Worm (Caenorhabditis elegans) whole organism, late embryonic: ENCODE data around the gene col-145.

Experiments used
- F13H6.1 ChIP-seq: sonication (generic microtip); optimal IDR thresholded peaks from 2 replicates; lab custom pipeline; 2016; ENCODE audit warnings: missing genetic modification characterization, missing compliant biosample characterization
- K09A11.1 ChIP-seq: sonication (generic microtip); optimal IDR thresholded peaks from 2 replicates; lab custom pipeline; 2017; ENCODE audit warnings: antibody characterized with exemption, mild to moderate bottlenecking, missing genetic modification characterization, missing compliant biosample characterization; ENCODE audit not compliant: insufficient read depth
- Y22D7AL.16 ChIP-seq: sonication (generic microtip); optimal IDR thresholded peaks from 2 replicates; lab custom pipeline; 2016; ENCODE audit warnings: missing genetic modification characterization, missing compliant biosample characterization
- ama-1 ChIP-seq: fragments of 150-350 bp; optimal IDR thresholded peaks from 2 replicates; lab custom pipeline; 2014
- ceh-18 ChIP-seq: sonication (generic microtip); optimal IDR thresholded peaks from 2 replicates; lab custom pipeline; 2016; ENCODE audit warnings: missing genetic modification characterization, missing compliant biosample characterization
- ceh-2 ChIP-seq: sonication (generic microtip); optimal IDR thresholded peaks from 2 replicates; lab custom pipeline; 2016; ENCODE audit warnings: missing genotype, missing genetic modification characterization, missing compliant biosample characterization
- ceh-24 ChIP-seq: sonication (generic microtip); optimal IDR thresholded peaks from 2 replicates; lab custom pipeline; 2016; ENCODE audit warnings: mild to moderate bottlenecking, missing genetic modification characterization, missing compliant biosample characterization
- ceh-31 ChIP-seq: sonication (generic microtip); optimal IDR thresholded peaks from 2 replicates; lab custom pipeline; 2016; ENCODE audit warnings: missing genetic modification characterization, missing compliant biosample characterization
- ceh-34 ChIP-seq: sonication (generic microtip); optimal IDR thresholded peaks from 2 replicates; lab custom pipeline; 2016; ENCODE audit warnings: mild to moderate bottlenecking, missing genetic modification characterization, missing compliant biosample characterization
- ceh-48 ChIP-seq: sonication (generic microtip); optimal IDR thresholded peaks from 2 replicates; lab custom pipeline; 2016; ENCODE audit warnings: missing genetic modification characterization, inconsistent platforms, missing compliant biosample characterization
- ceh-6 ChIP-seq: fragments of 200-800 bp; sonication (Bioruptor generic); optimal IDR thresholded peaks from 2 replicates; lab custom pipeline; 2018; ENCODE audit warnings: mild to moderate bottlenecking, missing genetic modification characterization, missing compliant biosample characterization
- ceh-9 ChIP-seq: sonication (generic microtip); optimal IDR thresholded peaks from 2 replicates; lab custom pipeline; 2016; ENCODE audit warnings: mild to moderate bottlenecking, missing genetic modification characterization, inconsistent platforms, missing compliant biosample characterization
- che-1 ChIP-seq: sonication (generic microtip); optimal IDR thresholded peaks from 2 replicates; lab custom pipeline; 2016; ENCODE audit warnings: mild to moderate bottlenecking, missing genetic modification characterization, missing compliant biosample characterization
- dmd-4 ChIP-seq: sonication (generic microtip); optimal IDR thresholded peaks from 2 replicates; lab custom pipeline; 2016; ENCODE audit warnings: borderline replicate concordance, missing genetic modification characterization, missing compliant biosample characterization
- dve-1 ChIP-seq: sonication (generic microtip); optimal IDR thresholded peaks from 2 replicates; lab custom pipeline; 2017; ENCODE audit warnings: antibody characterized with exemption, mild to moderate bottlenecking, missing genetic modification characterization, missing compliant biosample characterization
- elt-2 ChIP-seq: sonication (generic microtip); optimal IDR thresholded peaks from 2 replicates; lab custom pipeline; 2016; ENCODE audit warnings: missing genetic modification reagents, missing genetic modification characterization, missing compliant biosample characterization
- elt-4 ChIP-seq: sonication (generic microtip); optimal IDR thresholded peaks from 2 replicates; lab custom pipeline; 2016; ENCODE audit warnings: missing genetic modification characterization, missing compliant biosample characterization
- ets-4 ChIP-seq: sonication (generic microtip); optimal IDR thresholded peaks from 2 replicates; lab custom pipeline; 2016; ENCODE audit warnings: missing genetic modification characterization, missing compliant biosample characterization
- fax-1 ChIP-seq: sonication (generic microtip); optimal IDR thresholded peaks from 2 replicates; lab custom pipeline; 2016; ENCODE audit warnings: missing genotype, missing genetic modification characterization, missing compliant biosample characterization
- fkh-10 ChIP-seq: fragments of 150-350 bp; optimal IDR thresholded peaks from 2 replicates; lab custom pipeline; 2014; ENCODE audit warnings: missing biosample characterization, missing genetic modification reagents, missing genetic modification characterization
- hlh-30 ChIP-seq: sonication (generic microtip); optimal IDR thresholded peaks from 2 replicates; lab custom pipeline; 2017; ENCODE audit warnings: antibody characterized with exemption, missing genetic modification characterization, missing compliant biosample characterization; ENCODE audit not compliant: insufficient read depth
- lim-6 ChIP-seq: sonication (generic microtip); optimal IDR thresholded peaks from 2 replicates; lab custom pipeline; 2016; ENCODE audit warnings: missing genetic modification characterization, missing compliant biosample characterization
- lin-11 ChIP-seq: fragments of 200-800 bp; sonication (Bioruptor generic); optimal IDR thresholded peaks from 2 replicates; lab custom pipeline; 2018; ENCODE audit warnings: mild to moderate bottlenecking, missing genetic modification characterization, missing compliant biosample characterization
- mec-3 ChIP-seq: sonication (generic microtip); optimal IDR thresholded peaks from 2 replicates; lab custom pipeline; 2016; ENCODE audit warnings: borderline replicate concordance, missing genetic modification characterization, missing compliant biosample characterization
- nfya-1 ChIP-seq: sonication (generic microtip); optimal IDR thresholded peaks from 2 replicates; lab custom pipeline; 2017; ENCODE audit warnings: missing genetic modification characterization, mild to moderate bottlenecking, missing compliant biosample characterization, antibody characterized with exemption, moderate library complexity
- nhr-232 ChIP-seq: sonication (generic microtip); optimal IDR thresholded peaks from 2 replicates; lab custom pipeline; 2016; ENCODE audit warnings: missing genetic modification characterization, missing compliant biosample characterization
- odd-2 ChIP-seq: sonication (generic microtip); optimal IDR thresholded peaks from 2 replicates; lab custom pipeline; 2017; ENCODE audit warnings: antibody characterized with exemption, mild to moderate bottlenecking, missing genetic modification characterization, missing compliant biosample characterization
- pag-3 ChIP-seq: sonication (generic microtip); optimal IDR thresholded peaks from 2 replicates; lab custom pipeline; 2016; ENCODE audit warnings: missing compliant biosample characterization, missing genetic modification characterization, borderline replicate concordance
- pat-9 ChIP-seq: fragments of 200-800 bp; sonication (Bioruptor generic); optimal IDR thresholded peaks from 2 replicates; lab custom pipeline; 2018; ENCODE audit warnings: mild to moderate bottlenecking, missing genetic modification characterization, moderate library complexity, missing compliant biosample characterization
- pha-4 ChIP-seq: fragments of 150-350 bp; optimal IDR thresholded peaks from 2 replicates; lab custom pipeline; 2018; ENCODE audit warnings: missing biosample characterization, missing genetic modification reagents, missing genetic modification characterization
- pqm-1 ChIP-seq: sonication (generic microtip); optimal IDR thresholded peaks from 2 replicates; lab custom pipeline; 2016; ENCODE audit warnings: missing genetic modification characterization, missing compliant biosample characterization
- pros-1 ChIP-seq: fragments of 150-350 bp; optimal IDR thresholded peaks from 2 replicates; lab custom pipeline; 2014; ENCODE audit warnings: missing biosample characterization, missing genetic modification reagents, missing genetic modification characterization
- sox-4 ChIP-seq: sonication (generic microtip); optimal IDR thresholded peaks from 2 replicates; lab custom pipeline; 2017; ENCODE audit warnings: mild to moderate bottlenecking, missing genetic modification characterization, inconsistent platforms, missing compliant biosample characterization
- tbx-7 ChIP-seq: sonication (generic microtip); optimal IDR thresholded peaks from 2 replicates; lab custom pipeline; 2016; ENCODE audit warnings: missing genotype, missing genetic modification characterization, missing compliant biosample characterization
- ttx-3 ChIP-seq: sonication (generic microtip); optimal IDR thresholded peaks from 2 replicates; lab custom pipeline; 2016; ENCODE audit warnings: missing genetic modification reagents, missing genetic modification characterization, missing compliant biosample characterization
- unc-3 ChIP-seq, 2 experiments: fragments of 200-800 bp in 1 of 2; sonication (Bioruptor generic) in 1 of 2; sonication (generic microtip) in 1 of 2; conservative IDR thresholded peaks in 1 of 2; optimal IDR thresholded peaks in 1 of 2; 2 replicates each; pipeline versions ENCODE4 v1.3.6 to Lab custom; 2016 to 2022; ENCODE audit warnings: missing compliant biosample characterization in 2 of 2, missing genetic modification characterization in 2 of 2, missing genetic modification reagents in 1 of 2
- unc-42 ChIP-seq: sonication (generic microtip); optimal IDR thresholded peaks from 2 replicates; lab custom pipeline; 2016; ENCODE audit warnings: missing genotype, missing genetic modification characterization, missing compliant biosample characterization
- unc-55 ChIP-seq: sonication (generic microtip); optimal IDR thresholded peaks from 2 replicates; lab custom pipeline; 2017; ENCODE audit warnings: missing biosample characterization, missing genetic modification reagents, missing genetic modification characterization
- zip-5 ChIP-seq: sonication (generic microtip); optimal IDR thresholded peaks from 2 replicates; lab custom pipeline; 2016; ENCODE audit warnings: missing genetic modification characterization, missing compliant biosample characterization

col-145 gene

DNA sequence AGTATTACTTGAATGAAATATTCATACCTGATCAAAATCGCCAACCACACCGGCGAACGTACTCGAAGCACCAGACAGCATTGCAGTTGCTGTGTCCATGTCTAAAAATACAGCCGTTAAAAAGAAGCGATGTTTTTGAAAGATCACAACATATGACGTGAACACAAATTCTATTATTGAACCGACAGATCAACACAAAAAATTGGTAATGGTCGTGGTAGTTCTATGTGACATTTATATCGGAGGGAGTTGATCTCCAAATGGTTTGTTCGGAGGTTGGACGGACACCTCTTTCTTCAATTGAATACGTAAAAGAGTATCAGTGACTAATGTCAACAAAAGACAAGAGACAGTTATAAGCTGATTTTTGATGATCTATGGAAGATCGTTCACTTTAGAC is 21.5 kb downstream of the col-145 start, which contains the start of gene pitr-3:
TSS of gene pitr-3 (minus strand) at position 101 of the 400 bp plus-strand sequence.
- no peak for TF ChIP-seq ceh-34
- no peak for TF ChIP-seq pqm-1 (tag; lab: Kevin White, UChicago)
- no peak for TF ChIP-seq unc-42
- TF ChIP-seq Y22D7AL.16: no peak
- no peak for TF ChIP-seq zip-5 (tag; lab: Kevin White, UChicago)
- TF ChIP-seq unc-3 (GFP tag; conservative IDR thresholded peaks at IDR 0.05; lab: Robert Waterston, UW): no peak
- TF ChIP-seq unc-3 (tag; optimal IDR thresholded peaks at IDR 0.05; lab: Kevin White, UChicago): no peak

ce11 chrV:9137618-9138017 is 25.2 kb downstream of the col-145 start, which contains the start of gene pitr-2:
pitr-2 (minus strand) TSS chrV:9137718.
- TF ChIP-seq lim-6 (tag; lab: Kevin White, UChicago) (no peak), tbx-7 (no peak), ceh-6 (GFP tag; lab: Kevin White, UChicago) (no peak), ttx-3 (no peak), unc-55 (no peak), ceh-24 (tag; lab: Kevin White, UChicago) (no peak), ceh-31 (tag; lab: Kevin White, UChicago) (no peak), pqm-1 (tag; lab: Kevin White, UChicago) (no peak), dmd-4 (tag; lab: Kevin White, UChicago) (no peak), ets-4 (tag; lab: Kevin White, UChicago) (no peak), hlh-30 (tag; lab: Kevin White, UChicago) (no peak), ceh-48 (no peak), sox-4 (no peak), ceh-9 (tag; lab: Kevin White, UChicago) (no peak), pat-9 (tag; lab: Kevin White, UChicago) (no peak), elt-2 (tag; lab: Kevin White, UChicago) (no peak), K09A11.1 (no peak), ama-1 (lab: Kevin White, UChicago) (no peak), ceh-18 (tag; lab: Kevin White, UChicago) (no peak)

DNA sequence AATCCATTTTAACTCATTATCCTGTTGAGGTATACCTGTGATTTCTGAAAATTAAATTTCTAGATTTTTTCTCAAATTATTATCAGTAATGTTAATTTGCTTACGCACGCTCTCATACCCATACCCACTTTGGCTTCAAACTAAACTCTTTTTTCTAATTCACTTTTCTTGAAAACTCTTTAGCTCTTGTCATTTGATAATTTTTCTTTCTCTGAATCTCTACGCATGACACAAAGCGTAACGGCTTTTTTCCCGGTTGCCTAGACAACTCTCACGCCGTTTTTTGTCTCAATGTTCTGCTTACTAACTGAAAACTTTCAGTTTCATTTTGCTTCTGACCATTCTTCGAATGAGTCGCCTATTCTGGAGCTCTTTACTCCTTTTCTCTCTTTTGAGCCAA is 28.9 kb downstream of the col-145 start, which contains the start of gene B0222.1:
TSS of gene B0222.1 (plus strand) at position 306 of the 400 bp plus-strand sequence.
- no peak for TF ChIP-seq F13H6.1 (tag; lab: Kevin White, UChicago)
- no peak for TF ChIP-seq fax-1
- TF ChIP-seq ttx-3: no peak
- TF ChIP-seq che-1 (tag; lab: Kevin White, UChicago): no peak
- no peak for TF ChIP-seq ceh-31 (tag; lab: Kevin White, UChicago)
- no peak for TF ChIP-seq ama-1 (lab: Kevin White, UChicago)

ce11 chrV:9132043-9132442 is 30.8 kb downstream of the col-145 start, which contains the start of gene F21C10.1:
F21C10.1 (plus strand) TSS chrV:9132343.
- TF ChIP-seq elt-4 (tag; lab: Kevin White, UChicago) (no peak), odd-2 (tag; lab: Kevin White, UChicago) (no peak), mec-3 (tag; lab: Kevin White, UChicago) (no peak), ceh-2 (no peak), pqm-1 (tag; lab: Kevin White, UChicago) (no peak), zip-5 (tag; lab: Kevin White, UChicago) (no peak), lin-11 (no peak), dmd-4 (tag; lab: Kevin White, UChicago) (no peak), ceh-9 (tag; lab: Kevin White, UChicago) (no peak), tbx-7 (no peak), ceh-6 (GFP tag; lab: Kevin White, UChicago) (no peak), pros-1 (no peak)

DNA sequence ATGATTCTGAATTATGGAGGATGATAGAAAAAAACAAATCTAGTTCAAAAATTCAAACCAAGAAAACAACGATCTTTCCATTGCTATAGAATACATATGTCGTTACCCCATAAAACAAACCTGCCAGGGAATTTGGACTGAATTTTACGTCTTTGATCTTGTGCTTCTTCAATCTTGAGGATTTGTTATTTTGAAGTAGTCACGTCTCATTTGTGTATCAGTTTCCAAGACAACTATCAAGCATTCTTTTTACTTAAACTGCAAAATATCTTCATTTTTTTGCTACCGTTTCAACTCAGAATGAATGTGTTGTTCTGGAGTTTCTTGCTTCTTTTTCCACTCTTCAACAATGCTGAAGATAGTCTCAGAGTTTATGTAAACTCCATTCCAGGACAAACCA is 32.0 kb downstream of the col-145 start, which contains the start of gene F21C10.19:
TSS of gene F21C10.19 (plus strand) at position 301 of the 400 bp plus-strand sequence.
- TF ChIP-seq che-1 (tag; lab: Kevin White, UChicago): no peak
- no peak for TF ChIP-seq zip-5 (tag; lab: Kevin White, UChicago)
- no peak for TF ChIP-seq K09A11.1
- TF ChIP-seq pag-3: no peak
- no peak for TF ChIP-seq elt-4 (tag; lab: Kevin White, UChicago)
- TF ChIP-seq ceh-24 (tag; lab: Kevin White, UChicago): no peak
- TF ChIP-seq pqm-1 (tag; lab: Kevin White, UChicago): no peak
- no peak for TF ChIP-seq nhr-232 (tag; lab: Kevin White, UChicago)
- TF ChIP-seq pha-4 (tag; lab: Kevin White, UChicago): no peak
- no peak for TF ChIP-seq fkh-10 (GFP tag; lab: Kevin White, UChicago)
- no peak for TF ChIP-seq nfya-1
- no peak for TF ChIP-seq dve-1 (tag; lab: Kevin White, UChicago)
- no peak for TF ChIP-seq dmd-4 (tag; lab: Kevin White, UChicago)
- TF ChIP-seq, all 69 proteins: peak for 0
